Worm (Caenorhabditis elegans): Measurements from ENCODE around the gene clc-3.

DNA sequence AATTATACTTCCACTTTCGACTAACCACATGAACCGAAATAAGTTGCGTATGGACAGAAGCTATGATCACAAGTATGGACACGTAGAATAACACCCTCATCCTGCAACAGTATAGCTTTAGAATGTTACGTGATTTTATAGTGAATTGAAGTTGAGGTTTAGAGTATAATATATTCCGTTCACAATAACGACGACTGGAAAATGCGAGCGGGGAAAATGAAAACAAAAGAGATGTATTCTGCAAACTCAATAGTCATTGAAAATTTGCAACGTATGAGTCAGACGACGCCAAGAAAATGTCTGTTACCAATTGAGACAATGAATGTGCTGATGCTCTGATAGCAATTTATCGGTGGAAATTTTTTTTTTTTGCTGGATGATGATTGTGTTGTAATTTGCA, 10.8 kb upstream of the clc-3 start, which contains the start of gene acp-1:
- TF ChIP-seq tbx-11 (GFP tag; IDR thresholded peaks at IDR 0.05) (no peak), scrt-1 (GFP tag; IDR thresholded peaks at IDR 0.05) (no peak), flt-1 (GFP tag; IDR thresholded peaks at IDR 0.05) (no peak), F13C5.2 (tag; optimal IDR thresholded peaks at IDR 0.05) (no peak)
